Worm (Caenorhabditis elegans) whole organism, early embryonic: ENCODE measurements around the gene C24H11.2.

Experiments used
- B0310.2 ChIP-seq: sonication (generic microtip); optimal IDR thresholded peaks from 2 replicates; lab custom pipeline; 2016; ENCODE audit warnings: mild to moderate bottlenecking, missing genetic modification characterization, missing compliant biosample characterization
- F13C5.2 ChIP-seq: sonication (generic microtip); optimal IDR thresholded peaks from 2 replicates; lab custom pipeline; 2017; ENCODE audit warnings: mild to moderate bottlenecking, missing genetic modification characterization, inconsistent platforms, missing compliant biosample characterization
- aly-1 ChIP-seq: sonication (generic microtip); optimal IDR thresholded peaks from 2 replicates; lab custom pipeline; 2016; ENCODE audit warnings: missing genetic modification characterization, missing compliant biosample characterization
- ama-1 ChIP-seq: fragments of 150-350 bp; optimal IDR thresholded peaks from 2 replicates; lab custom pipeline; 2014
- ceh-13 ChIP-seq: fragments of 200-800 bp; sonication (Bioruptor generic); optimal IDR thresholded peaks from 2 replicates; lab custom pipeline; 2018; ENCODE audit warnings: mild to moderate bottlenecking, missing genetic modification characterization, missing compliant biosample characterization
- ceh-36 ChIP-seq: sonication (generic microtip); optimal IDR thresholded peaks from 2 replicates; lab custom pipeline; 2016; ENCODE audit warnings: missing genetic modification characterization, inconsistent platforms, missing compliant biosample characterization
- ets-7 ChIP-seq: sonication (generic microtip); optimal IDR thresholded peaks from 2 replicates; lab custom pipeline; 2016; ENCODE audit warnings: missing genotype, missing genetic modification characterization, missing compliant biosample characterization
- flt-1 ChIP-seq: fragments of 200-800 bp; sonication (Bioruptor generic); IDR thresholded peaks from 2 replicates; pipeline ENCODE4 v1.3.6; 2022; ENCODE audit warnings: missing genetic modification characterization, missing compliant biosample characterization
- hmbx-1 ChIP-seq: sonication (generic microtip); optimal IDR thresholded peaks from 2 replicates; lab custom pipeline; 2016; ENCODE audit warnings: mild to moderate bottlenecking, missing genetic modification characterization, missing compliant biosample characterization
- hmg-4 ChIP-seq: fragments of 200-800 bp; sonication (Bioruptor generic); optimal IDR thresholded peaks from 2 replicates; lab custom pipeline; 2018; ENCODE audit warnings: mild to moderate bottlenecking, missing genetic modification characterization, missing compliant biosample characterization
- hnd-1 ChIP-seq: sonication (generic microtip); optimal IDR thresholded peaks from 2 replicates; lab custom pipeline; 2016; ENCODE audit warnings: missing genetic modification characterization, missing compliant biosample characterization
- pes-1 ChIP-seq: fragments of 200-800 bp; sonication (Bioruptor generic); IDR thresholded peaks from 2 replicates; pipeline ENCODE4 v1.3.6; 2022; ENCODE audit warnings: missing genetic modification reagents, missing genetic modification characterization, missing compliant biosample characterization
- scrt-1 ChIP-seq: fragments of 200-800 bp; sonication (Bioruptor generic); IDR thresholded peaks from 2 replicates; pipeline ENCODE4 v1.3.6; 2022; ENCODE audit warnings: missing genetic modification characterization, missing compliant biosample characterization
- sea-1 ChIP-seq: fragments of 200-800 bp; sonication (Bioruptor generic); conservative IDR thresholded peaks from 2 replicates; pipeline ENCODE4 v1.3.6; 2022; ENCODE audit warnings: missing genetic modification characterization, missing compliant biosample characterization
- tbx-11 ChIP-seq: fragments of 200-800 bp; sonication (Bioruptor generic); IDR thresholded peaks from 2 replicates; pipeline ENCODE4 v1.3.6; 2022; ENCODE audit warnings: missing genetic modification characterization, missing compliant biosample characterization
- tbx-37 ChIP-seq: fragments of 200-800 bp; sonication (Bioruptor generic); conservative IDR thresholded peaks from 2 replicates; pipeline ENCODE4 v1.3.6; 2022; ENCODE audit warnings: missing genetic modification reagents, missing genetic modification characterization, missing compliant biosample characterization
- tra-4 ChIP-seq: sonication (generic microtip); optimal IDR thresholded peaks from 2 replicates; lab custom pipeline; 2017; ENCODE audit warnings: missing genetic modification characterization, missing compliant biosample characterization

C24H11.2 gene

ce11 chrIII:11746718-11747117, 45.4 kb downstream of the C24H11.2 start, which contains the start of gene mrt-2:
Gene mrt-2, plus strand, starts transcription at chrIII:11746766.
- TF ChIP-seq tbx-37 (GFP tag; lab: Robert Waterston, UW) (peak; percentile 86), hnd-1 (tag; lab: Kevin White, UChicago) (peak; percentile 1), pes-1 (GFP tag; lab: Robert Waterston, UW) (peak; percentile 59; the same call in 1 of the 2 replicates), aly-1 (tag; lab: Kevin White, UChicago) (no peak), scrt-1 (GFP tag; lab: Robert Waterston, UW) (no peak), ama-1 (lab: Kevin White, UChicago) (no peak)

ce11 chrIII:11742191-11742590, 50.0 kb downstream of the C24H11.2 start:
- TF ChIP-seq F13C5.2 = no peak
- no peak for TF ChIP-seq B0310.2 (tag; lab: Kevin White, UChicago)
- TF ChIP-seq scrt-1 (GFP tag; lab: Robert Waterston, UW) = no peak
- TF ChIP-seq hmbx-1 = no peak
- TF ChIP-seq ets-7 (tag; lab: Kevin White, UChicago) = no peak
- TF ChIP-seq tbx-37 (GFP tag; lab: Robert Waterston, UW) = no peak
- TF ChIP-seq hmg-4 (GFP tag; lab: Kevin White, UChicago) = no peak

DNA sequence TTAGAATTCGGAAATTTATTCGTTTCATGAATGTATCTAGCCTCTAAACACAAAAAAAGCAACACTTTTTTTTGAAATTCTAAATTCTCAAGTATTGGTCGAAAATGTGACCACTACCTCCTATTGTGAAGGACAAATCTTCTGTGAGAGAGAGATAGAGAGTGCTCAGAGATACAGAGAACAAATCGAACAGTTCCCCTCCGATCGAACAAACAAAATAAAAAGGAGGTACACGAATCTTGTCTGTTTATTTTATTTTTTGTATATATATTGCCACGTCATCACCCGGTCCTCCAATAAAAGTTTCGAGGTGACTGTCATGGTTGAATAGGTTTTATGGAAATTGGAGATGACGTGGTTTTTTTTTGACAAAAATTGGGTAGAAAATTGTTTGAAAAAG, 51.3 kb downstream of the C24H11.2 start:
- TF ChIP-seq hmg-4 (GFP tag; lab: Kevin White, UChicago) = no peak
- no peak for TF ChIP-seq ama-1 (lab: Kevin White, UChicago)
- no peak for TF ChIP-seq tbx-11
- TF ChIP-seq hnd-1 (tag; lab: Kevin White, UChicago) = no peak
- TF ChIP-seq pes-1 (GFP tag; lab: Robert Waterston, UW) = no peak
- no peak for TF ChIP-seq aly-1 (tag; lab: Kevin White, UChicago)
- no peak for TF ChIP-seq tra-4
- TF ChIP-seq ceh-13 = no peak
- no peak for TF ChIP-seq ceh-36 (tag; lab: Kevin White, UChicago)
- TF ChIP-seq hmbx-1 = no peak
- TF ChIP-seq ets-7 (tag; lab: Kevin White, UChicago) = no peak
- TF ChIP-seq tbx-37 (GFP tag; lab: Robert Waterston, UW) = no peak
- TF ChIP-seq flt-1 (GFP tag; lab: Robert Waterston, UW) = no peak
- no peak for TF ChIP-seq F13C5.2
- TF ChIP-seq sea-1 (GFP tag; lab: Robert Waterston, UW) = no peak
- no peak for TF ChIP-seq B0310.2 (tag; lab: Kevin White, UChicago)
- no peak for TF ChIP-seq scrt-1 (GFP tag; lab: Robert Waterston, UW)
